Worm (Caenorhabditis elegans) whole organism, L4 larva: ENCODE results near the gene Y39A1C.1.

Experiments
- D1046.2 ChIP-seq: fragments of 200-800 bp; sonication (Bioruptor generic); IDR thresholded peaks from 2 replicates; pipeline ENCODE4 v1.3.6; 2022; ENCODE audit warnings: missing genetic modification characterization, missing compliant biosample characterization
- T20F7.1 ChIP-seq: fragments of 200-800 bp; sonication (Bioruptor generic); optimal IDR thresholded peaks from 2 replicates; lab custom pipeline; 2018; ENCODE audit warnings: mild to moderate bottlenecking, missing genetic modification characterization, missing compliant biosample characterization
- Y105C5A.15 ChIP-seq: fragments of 200-800 bp; sonication (Bioruptor generic); IDR thresholded peaks from 2 replicates; pipeline ENCODE4 v1.3.6; 2022; ENCODE audit warnings: missing genetic modification characterization, missing compliant biosample characterization
- Y5F2A.4 ChIP-seq: fragments of 200-800 bp; sonication (Bioruptor generic); optimal IDR thresholded peaks from 2 replicates; lab custom pipeline; 2018; ENCODE audit warnings: mild to moderate bottlenecking, missing genetic modification characterization, missing compliant biosample characterization
- aha-1 ChIP-seq: fragments of 150-350 bp; peaks from one replicate; lab custom pipeline; 2014; ENCODE audit warnings: missing biosample characterization, missing genetic modification characterization
- aly-2 ChIP-seq: sonication (generic microtip); optimal IDR thresholded peaks from 2 replicates; lab custom pipeline; 2018; ENCODE audit warnings: missing biosample characterization, missing genetic modification characterization
- ama-1 ChIP-seq: fragments of 150-350 bp; optimal IDR thresholded peaks from 2 replicates; lab custom pipeline; 2014; ENCODE audit warnings: inconsistent platforms, mixed read lengths
- ceh-20 ChIP-seq: fragments of 200-800 bp; sonication (Bioruptor generic); IDR thresholded peaks from 2 replicates; pipeline ENCODE4 v1.3.6; 2022; ENCODE audit warnings: missing genetic modification reagents, missing genetic modification characterization, missing compliant biosample characterization
- daf-16 ChIP-seq, 3 experiments: sonication (generic microtip); optimal IDR thresholded peaks; 2 replicates each; lab custom pipeline; 2016 to 2017; ENCODE audit warnings: missing genetic modification characterization in 3 of 3, missing genetic modification reagents in 3 of 3, mild to moderate bottlenecking in 2 of 3, missing compliant biosample characterization in 2 of 3, missing biosample characterization in 1 of 3, moderate library complexity in 1 of 3
- dmd-6 ChIP-seq: fragments of 200-800 bp; sonication (Bioruptor generic); IDR thresholded peaks from 2 replicates; pipeline ENCODE4 v1.3.6; 2022; ENCODE audit warnings: missing genetic modification reagents, missing genetic modification characterization, missing compliant biosample characterization
- dve-1 ChIP-seq: sonication (generic microtip); optimal IDR thresholded peaks from 2 replicates; lab custom pipeline; 2017; ENCODE audit warnings: antibody characterized with exemption, mild to moderate bottlenecking, missing genetic modification characterization, missing compliant biosample characterization; ENCODE audit not compliant: insufficient read depth
- egl-27 ChIP-seq: sonication (generic microtip); optimal IDR thresholded peaks from 3 replicates; lab custom pipeline; 2017; ENCODE audit warnings: missing biosample characterization, missing genetic modification reagents, missing genetic modification characterization
- fkh-10 ChIP-seq: fragments of 150-350 bp; optimal IDR thresholded peaks from 2 replicates; lab custom pipeline; 2014; ENCODE audit warnings: missing biosample characterization, missing genetic modification reagents, missing genetic modification characterization
- fos-1 ChIP-seq: fragments of 150-350 bp; optimal IDR thresholded peaks from 2 replicates; lab custom pipeline; 2014; ENCODE audit warnings: missing biosample characterization, missing genetic modification characterization
- hlh-11 ChIP-seq: fragments of 200-800 bp; sonication (Bioruptor generic); optimal IDR thresholded peaks from 2 replicates; lab custom pipeline; 2018; ENCODE audit warnings: mild to moderate bottlenecking, missing genetic modification characterization, missing compliant biosample characterization
- hlh-30 ChIP-seq: sonication (generic microtip); optimal IDR thresholded peaks from 2 replicates; lab custom pipeline; 2017; ENCODE audit warnings: antibody characterized with exemption, mild to moderate bottlenecking, missing genetic modification characterization, missing compliant biosample characterization; ENCODE audit not compliant: insufficient read depth
- lin-1 ChIP-seq: fragments of 200-800 bp; sonication (Bioruptor generic); IDR thresholded peaks from 2 replicates; pipeline ENCODE4 v1.3.6; 2022; ENCODE audit warnings: missing genetic modification reagents, missing genetic modification characterization, missing compliant biosample characterization
- lin-29 ChIP-seq: fragments of 200-800 bp; sonication (Bioruptor generic); IDR thresholded peaks from 2 replicates; pipeline ENCODE4 v1.3.6; 2022; ENCODE audit warnings: missing genetic modification reagents, missing genetic modification characterization, missing compliant biosample characterization
- lin-39 ChIP-seq: fragments of 150-350 bp; optimal IDR thresholded peaks from 2 replicates; lab custom pipeline; 2014; ENCODE audit warnings: missing biosample characterization, missing genetic modification reagents, missing genetic modification characterization
- lir-3 ChIP-seq: sonication (generic microtip); optimal IDR thresholded peaks from 2 replicates; lab custom pipeline; 2016; ENCODE audit warnings: mild to moderate bottlenecking, missing genetic modification characterization, missing compliant biosample characterization
- lsy-2 ChIP-seq, 2 experiments: fragments of 150-350 bp in 1 of 2; sonication (generic microtip) in 1 of 2; optimal IDR thresholded peaks; 2 replicates each; lab custom pipeline; 2014 to 2017; ENCODE audit warnings: missing biosample characterization in 2 of 2, missing genetic modification characterization in 2 of 2
- madf-9 ChIP-seq: fragments of 200-800 bp; sonication (Bioruptor generic); conservative IDR thresholded peaks from 2 replicates; pipeline ENCODE4 v1.3.6; 2022; ENCODE audit warnings: missing genetic modification reagents, missing genetic modification characterization, missing compliant biosample characterization
- mdl-1 ChIP-seq, 2 experiments: fragments of 150-350 bp in 1 of 2; sonication (generic microtip) in 1 of 2; optimal IDR thresholded peaks; 2 replicates each; lab custom pipeline; 2014 to 2017; ENCODE audit warnings: missing biosample characterization in 2 of 2, missing genetic modification characterization in 2 of 2
- nhr-102 ChIP-seq: sonication (generic microtip); optimal IDR thresholded peaks from 2 replicates; lab custom pipeline; 2016; ENCODE audit warnings: mild to moderate bottlenecking, missing genetic modification characterization, moderate library complexity, missing compliant biosample characterization
- nhr-11 ChIP-seq: fragments of 150-350 bp; optimal IDR thresholded peaks from 2 replicates; lab custom pipeline; 2014; ENCODE audit warnings: missing biosample characterization, missing genetic modification characterization
- nhr-28 ChIP-seq: fragments of 150-350 bp; optimal IDR thresholded peaks from 2 replicates; lab custom pipeline; 2014; ENCODE audit warnings: missing biosample characterization, missing genetic modification characterization
- nhr-48 ChIP-seq: sonication (generic microtip); optimal IDR thresholded peaks from 2 replicates; lab custom pipeline; 2016; ENCODE audit warnings: mild to moderate bottlenecking, missing genetic modification characterization, missing compliant biosample characterization
- nhr-6 ChIP-seq: fragments of 150-350 bp; optimal IDR thresholded peaks from 2 replicates; lab custom pipeline; 2014; ENCODE audit warnings: missing biosample characterization, missing genetic modification characterization
- nhr-77 ChIP-seq: fragments of 150-350 bp; optimal IDR thresholded peaks from 2 replicates; lab custom pipeline; 2014; ENCODE audit warnings: missing biosample characterization, missing genetic modification characterization
- pha-4 ChIP-seq, 2 experiments: fragments of 150-350 bp in 1 of 2; fragments of 200-800 bp in 1 of 2; sonication (Bioruptor generic) in 1 of 2; IDR thresholded peaks in 1 of 2; optimal IDR thresholded peaks in 1 of 2; 2 replicates each; pipeline versions ENCODE4 v1.3.6 to Lab custom; 2014 to 2022; ENCODE audit warnings: missing genetic modification characterization in 2 of 2, missing genetic modification reagents in 2 of 2, missing biosample characterization in 1 of 2, missing compliant biosample characterization in 1 of 2
- php-3 ChIP-seq: fragments of 200-800 bp; sonication (Bioruptor generic); IDR thresholded peaks from 2 replicates; pipeline ENCODE4 v1.3.6; 2022; ENCODE audit warnings: missing genetic modification reagents, missing genetic modification characterization, missing compliant biosample characterization
- pqm-1 ChIP-seq: sonication (generic microtip); optimal IDR thresholded peaks from 2 replicates; lab custom pipeline; 2017; ENCODE audit warnings: missing biosample characterization, missing genetic modification characterization
- rbr-2 ChIP-seq: sonication (generic microtip); optimal IDR thresholded peaks from 2 replicates; lab custom pipeline; 2016; ENCODE audit warnings: missing genotype, missing genetic modification characterization, missing compliant biosample characterization
- tra-1 ChIP-seq: fragments of 200-800 bp; sonication (Bioruptor generic); IDR thresholded peaks from 2 replicates; pipeline ENCODE4 v1.3.6; 2022; ENCODE audit warnings: missing genetic modification reagents, missing genetic modification characterization, missing compliant biosample characterization
- unc-62 ChIP-seq, 3 experiments: fragments of 150-350 bp in 1 of 3; sonication (generic microtip); optimal IDR thresholded peaks in 2 of 3; peaks in 1 of 3; 1 replicate in 1 of 3; 2 replicates in 2 of 3; lab custom pipeline; 2014 to 2017; ENCODE audit warnings: missing biosample characterization in 3 of 3, missing genetic modification characterization in 3 of 3, missing genetic modification reagents in 3 of 3, missing genotype in 1 of 3
- zag-1 ChIP-seq: fragments of 150-350 bp; optimal IDR thresholded peaks from 2 replicates; lab custom pipeline; 2014; ENCODE audit warnings: missing biosample characterization, missing genetic modification characterization
- zip-11 ChIP-seq: fragments of 200-800 bp; sonication (Bioruptor generic); IDR thresholded peaks from 2 replicates; pipeline ENCODE4 v1.3.6; 2022; ENCODE audit warnings: missing genetic modification characterization, missing compliant biosample characterization
- ztf-7 ChIP-seq: fragments of 150-350 bp; optimal IDR thresholded peaks from 2 replicates; lab custom pipeline; 2014; ENCODE audit warnings: missing biosample characterization, missing genetic modification characterization

The Y39A1C.1 gene

ce11 chrIII:10822494-10823113 is 32.6 kb upstream of the Y39A1C.1 start:
- TF ChIP-seq nhr-102 (tag; lab: Kevin White, UChicago) (peak; percentile 69), zip-11 (GFP tag; lab: Robert Waterston, UW) (no peak), T20F7.1 (peak; percentile 61), daf-16 (GFP tag; optimal IDR thresholded peaks at IDR 0.05; lab: Kevin White, UChicago) (peak in 1 of 2 experiments; percentile 45), daf-16 (tag; optimal IDR thresholded peaks at IDR 0.05; lab: Kevin White, UChicago) (peak; percentile 88), hlh-11 (tag; lab: Kevin White, UChicago) (peak; percentile 82), hlh-30 (peak; percentile 78), lir-3 (tag; lab: Kevin White, UChicago) (no peak), aly-2 (tag; lab: Kevin White, UChicago) (no peak), fkh-10 (GFP tag; lab: Kevin White, UChicago) (no peak), fos-1 (no peak), rbr-2 (no peak), dve-1 (peak; percentile 96), egl-27 (tag; lab: Kevin White, UChicago) (no peak), nhr-28 (tag; lab: Kevin White, UChicago) (peak; percentile 69), madf-9 (no peak), D1046.2 (GFP tag; lab: Robert Waterston, UW) (no peak), dmd-6 (GFP tag; lab: Robert Waterston, UW) (peak; percentile 82), tra-1 (GFP tag; lab: Robert Waterston, UW) (peak; percentile 78), ceh-20 (GFP tag; lab: Robert Waterston, UW) (0 out of 2 replicates have a peak, but pooled peaks have one; percentile 57), lin-1 (GFP tag; lab: Robert Waterston, UW) (peak; percentile 33; the same call in 1 of the 2 replicates), ztf-7 (peak; percentile 30), Y5F2A.4 (no peak), Y105C5A.15 (no peak), mdl-1 (tag; optimal IDR thresholded peaks at IDR 0.05; lab: Kevin White, UChicago) (peak in 1 of 2 experiments; percentile 15), pqm-1 (peak; percentile 62), aha-1 (no peak), lsy-2 (tag; optimal IDR thresholded peaks at IDR 0.05; lab: Kevin White, UChicago) (no peak), pha-4 (GFP tag; IDR thresholded peaks at IDR 0.05; lab: Robert Waterston, UW) (peak; percentile 20; the same call in 1 of the 2 replicates), pha-4 (tag; optimal IDR thresholded peaks at IDR 0.05; lab: Kevin White, UChicago) (no peak), nhr-11 (no peak), zag-1 (no peak), nhr-48 (tag; lab: Kevin White, UChicago) (peak; percentile 69), php-3 (GFP tag; lab: Robert Waterston, UW) (peak; percentile 94), nhr-77 (tag; lab: Kevin White, UChicago) (peak; percentile 37), lin-29 (GFP tag; lab: Robert Waterston, UW) (no peak), nhr-6 (tag; lab: Kevin White, UChicago) (no peak), lin-39 (tag; lab: Kevin White, UChicago) (no peak)

ce11 chrIII:10824206-10824605 is 31.0 kb upstream of the Y39A1C.1 start:
- no peak for TF ChIP-seq lin-29 (GFP tag; lab: Robert Waterston, UW)
- TF ChIP-seq daf-16 (GFP tag; optimal IDR thresholded peaks at IDR 0.05; lab: Kevin White, UChicago) = peak in 1 of 2 experiments; percentile 21
- TF ChIP-seq daf-16 (tag; optimal IDR thresholded peaks at IDR 0.05; lab: Kevin White, UChicago) = no peak
- peak; percentile 21 for TF ChIP-seq nhr-11
- peak in 1 of 2 experiments; percentile 33 for TF ChIP-seq unc-62 (GFP tag; optimal IDR thresholded peaks at IDR 0.05 in 1 of 2; lab: Kevin White, UChicago)
- TF ChIP-seq unc-62 (tag; optimal IDR thresholded peaks at IDR 0.05; lab: Kevin White, UChicago) = no peak
- TF ChIP-seq ama-1 (lab: Kevin White, UChicago) = no peak
